Worm (Caenorhabditis elegans) whole organism, L4 larva: ENCODE results near the gene fum-1.

ENCODE experiments used
- F10B5.3 ChIP-seq: sonication (generic microtip); optimal IDR thresholded peaks from 2 replicates; lab custom pipeline; 2016; ENCODE audit warnings: mild to moderate bottlenecking, missing genetic modification characterization, missing compliant biosample characterization
- R02D3.7 ChIP-seq: fragments of 150-350 bp; sonication (generic microtip); optimal IDR thresholded peaks from 3 replicates; lab custom pipeline; 2014; ENCODE audit warnings: missing biosample characterization, missing genetic modification characterization
- ceh-28 ChIP-seq: fragments of 150-350 bp; optimal IDR thresholded peaks from 2 replicates; lab custom pipeline; 2014; ENCODE audit warnings: missing biosample characterization, missing genetic modification reagents, missing genetic modification characterization
- lin-15B ChIP-seq: fragments of 150-350 bp; sonication (generic microtip); optimal IDR thresholded peaks from 3 replicates; lab custom pipeline; 2014; ENCODE audit warnings: missing biosample characterization, missing genetic modification characterization
- lin-39 ChIP-seq: fragments of 150-350 bp; optimal IDR thresholded peaks from 2 replicates; lab custom pipeline; 2014; ENCODE audit warnings: missing biosample characterization, missing genetic modification reagents, missing genetic modification characterization
- nhr-28 ChIP-seq: fragments of 150-350 bp; optimal IDR thresholded peaks from 2 replicates; lab custom pipeline; 2014; ENCODE audit warnings: missing biosample characterization, missing genetic modification characterization
- unc-130 ChIP-seq: sonication (generic microtip); optimal IDR thresholded peaks from 2 replicates; lab custom pipeline; 2016; ENCODE audit warnings: missing genetic modification reagents, missing genetic modification characterization, missing compliant biosample characterization

ce11 chrIII:7494850-7495314 lies 29.5 kb downstream of the fum-1 start:
- TF ChIP-seq R02D3.7 (tag; lab: Kevin White, UChicago) (no peak), nhr-28 (no peak), lin-15B (tag; lab: Kevin White, UChicago) (no peak), lin-39 (tag; lab: Kevin White, UChicago) (no peak), unc-130 (peak; percentile 43), F10B5.3 (tag; lab: Kevin White, UChicago) (no peak), ceh-28 (tag; lab: Kevin White, UChicago) (no peak)
